Fruit fly (Drosophila melanogaster) whole organism, embryonic: ENCODE measurements around the gene Pdxk.
A peak's percentile ranks its signal among the peaks of the same experiment; 100 is the strongest.

Experiments
- Ada2b ChIP-seq: fragments of 200-800 bp; sonication (Bioruptor generic); IDR thresholded peaks from 2 replicates; pipeline ENCODE4 v1.3.6; 2022; ENCODE audit warnings: missing biosample characterization, missing genetic modification characterization
- Aef1 ChIP-seq: fragments of 200-800 bp; sonication (Bioruptor generic); IDR thresholded peaks from 3 replicates; pipeline ENCODE4 v1.3.6; 2022; ENCODE audit warnings: missing biosample characterization, missing genetic modification characterization
- Bdp1 ChIP-seq: fragments of 200-800 bp; sonication (Bioruptor generic); optimal IDR thresholded peaks from 3 replicates; lab custom pipeline; 2016; ENCODE audit warnings: missing biosample characterization, missing genetic modification characterization
- Bgb ChIP-seq: fragments of 200-800 bp; sonication (Bioruptor generic); IDR thresholded peaks from 2 replicates; pipeline ENCODE4 v1.3.6; 2022; ENCODE audit warnings: missing biosample characterization, missing genetic modification characterization; ENCODE audit not compliant: partially characterized antibody
- CG10267 ChIP-seq: fragments of 200-800 bp; sonication (Bioruptor generic); optimal IDR thresholded peaks from 2 replicates; lab custom pipeline; 2018; ENCODE audit warnings: missing biosample characterization, mild to moderate bottlenecking, missing genetic modification characterization, moderate library complexity
- CG11398 ChIP-seq: fragments of 200-800 bp; sonication (Bioruptor generic); optimal IDR thresholded peaks from 2 replicates; lab custom pipeline; 2016; ENCODE audit warnings: missing biosample characterization, missing genetic modification characterization
- CG14710 ChIP-seq: fragments of 200-800 bp; sonication (Bioruptor generic); optimal IDR thresholded peaks from 3 replicates; lab custom pipeline; 2019; ENCODE audit warnings: missing biosample characterization, mild to moderate bottlenecking, missing genetic modification characterization, moderate library complexity
- CG17359 ChIP-seq: fragments of 200-800 bp; sonication (Bioruptor generic); optimal IDR thresholded peaks from 3 replicates; lab custom pipeline; 2018; ENCODE audit warnings: missing biosample characterization, mild to moderate bottlenecking, missing genetic modification characterization, moderate library complexity
- CG17361 ChIP-seq: fragments of 200-800 bp; sonication (Bioruptor generic); IDR thresholded peaks from 3 replicates; pipeline ENCODE4 v1.3.6; 2022; ENCODE audit warnings: missing biosample characterization, missing genetic modification characterization
- CG2129 ChIP-seq: fragments of 200-800 bp; sonication (Bioruptor generic); IDR thresholded peaks from 2 replicates; pipeline ENCODE4 v1.3.6; 2022; ENCODE audit warnings: missing biosample characterization, missing genetic modification characterization; ENCODE audit not compliant: partially characterized antibody
- CG2678 ChIP-seq: fragments of 200-800 bp; sonication (Bioruptor generic); optimal IDR thresholded peaks from 3 replicates; lab custom pipeline; 2019; ENCODE audit warnings: missing biosample characterization, mild to moderate bottlenecking, missing genetic modification characterization, moderate library complexity
- CG30431 ChIP-seq: fragments of 200-800 bp; sonication (Bioruptor generic); optimal IDR thresholded peaks from 2 replicates; lab custom pipeline; 2017; ENCODE audit warnings: missing biosample characterization, missing genetic modification characterization
- CG31388 ChIP-seq: fragments of 200-800 bp; sonication (Bioruptor generic); optimal IDR thresholded peaks from 2 replicates; lab custom pipeline; 2016; ENCODE audit warnings: missing biosample characterization, missing genetic modification characterization
- CG3163 ChIP-seq: fragments of 200-800 bp; sonication (Bioruptor generic); optimal IDR thresholded peaks from 3 replicates; lab custom pipeline; 2016; ENCODE audit warnings: missing biosample characterization, missing genetic modification characterization
- CG33557 ChIP-seq: fragments of 200-800 bp; sonication (Bioruptor generic); optimal IDR thresholded peaks from 2 replicates; lab custom pipeline; 2019; ENCODE audit warnings: missing biosample characterization, mild to moderate bottlenecking, missing genetic modification characterization, moderate library complexity
- CG3407 ChIP-seq: fragments of 200-800 bp; sonication (Bioruptor generic); optimal IDR thresholded peaks from 2 replicates; lab custom pipeline; 2018; ENCODE audit warnings: missing biosample characterization, mild to moderate bottlenecking, missing genetic modification characterization
- CG4854 ChIP-seq: fragments of 200-800 bp; sonication (Bioruptor generic); optimal IDR thresholded peaks from 2 replicates; lab custom pipeline; 2016; ENCODE audit warnings: missing biosample characterization, missing genetic modification characterization, inconsistent platforms
- CG6813 ChIP-seq: fragments of 200-800 bp; sonication (Bioruptor generic); optimal IDR thresholded peaks from 2 replicates; lab custom pipeline; 2017; ENCODE audit warnings: missing biosample characterization, missing genetic modification characterization, mild to moderate bottlenecking, moderate library complexity, missing genetic modification reagents
- CG8765 ChIP-seq: fragments of 200-800 bp; sonication (Bioruptor generic); IDR thresholded peaks from 2 replicates; pipeline ENCODE4 v1.3.6; 2022; ENCODE audit warnings: missing biosample characterization, missing genetic modification characterization
- D19A ChIP-seq: fragments of 200-800 bp; optimal IDR thresholded peaks from 3 replicates; lab custom pipeline; 2019; ENCODE audit warnings: missing biosample characterization, mild to moderate bottlenecking, missing genetic modification characterization, moderate library complexity
- Deaf1 ChIP-seq: fragments of 200-800 bp; optimal IDR thresholded peaks from 3 replicates; lab custom pipeline; 2019; ENCODE audit warnings: missing biosample characterization, mild to moderate bottlenecking, missing genetic modification characterization, moderate library complexity
- Dfd ChIP-seq, 2 experiments: fragments of >200 bp; optimal IDR thresholded peaks; 2 replicates each; lab custom pipeline; 2017; ENCODE audit warnings: missing biosample characterization in 2 of 2, missing genetic modification characterization in 2 of 2
- Gug ChIP-seq: fragments of 200-800 bp; sonication (Bioruptor generic); IDR thresholded peaks from 4 replicates; pipeline ENCODE4 v1.3.6; 2022; ENCODE audit warnings: missing biosample characterization, missing genetic modification characterization
- H15 ChIP-seq: fragments of 200-800 bp; sonication (Bioruptor generic); IDR thresholded peaks from 3 replicates; pipeline ENCODE4 v1.3.6; 2022; ENCODE audit warnings: missing biosample characterization, missing genetic modification characterization
- HLH4C ChIP-seq: fragments of 200-800 bp; sonication (Bioruptor generic); IDR thresholded peaks from 3 replicates; pipeline ENCODE4 v1.3.6; 2022; ENCODE audit warnings: missing biosample characterization, missing genetic modification characterization; ENCODE audit not compliant: partially characterized antibody
- Oli ChIP-seq: fragments of 200-800 bp; sonication (Bioruptor generic); optimal IDR thresholded peaks from 2 replicates; lab custom pipeline; 2018; ENCODE audit warnings: missing biosample characterization, mild to moderate bottlenecking, missing genetic modification characterization, moderate library complexity
- Rx ChIP-seq: fragments of 200-800 bp; sonication (Bioruptor generic); IDR thresholded peaks from 2 replicates; pipeline ENCODE4 v1.3.6; 2022; ENCODE audit warnings: missing biosample characterization, missing genetic modification characterization
- Sin3A ChIP-seq: fragments of >200 bp; optimal IDR thresholded peaks from 2 replicates; lab custom pipeline; 2018
- Sry-δ ChIP-seq: fragments of 200-800 bp; sonication (Bioruptor generic); optimal IDR thresholded peaks from 2 replicates; lab custom pipeline; 2016; ENCODE audit warnings: missing biosample characterization, missing genetic modification characterization
- Xrp1 ChIP-seq: fragments of 200-800 bp; sonication (Bioruptor generic); IDR thresholded peaks from 2 replicates; pipeline ENCODE4 v1.3.6; 2022; ENCODE audit warnings: missing biosample characterization, missing genetic modification characterization
- ab ChIP-seq: fragments of 200-800 bp; sonication (Bioruptor generic); optimal IDR thresholded peaks from 2 replicates; lab custom pipeline; 2016; ENCODE audit warnings: missing biosample characterization, missing genetic modification characterization
- amos ChIP-seq: fragments of 200-800 bp; sonication (Bioruptor generic); IDR thresholded peaks from 2 replicates; pipeline ENCODE4 v1.3.6; 2022; ENCODE audit warnings: missing biosample characterization, missing genetic modification characterization; ENCODE audit not compliant: partially characterized antibody
- az2 ChIP-seq: fragments of 200-800 bp; sonication (Bioruptor generic); optimal IDR thresholded peaks from 3 replicates; lab custom pipeline; 2016; ENCODE audit warnings: missing biosample characterization, missing genetic modification characterization
- chif ChIP-seq, 2 experiments: fragments of 200-800 bp; sonication (Bioruptor generic); optimal IDR thresholded peaks; 3 replicates each; lab custom pipeline; 2016; ENCODE audit warnings: missing biosample characterization in 2 of 2, missing genetic modification characterization in 2 of 2
- dati ChIP-seq: fragments of 200-800 bp; sonication (Bioruptor generic); IDR thresholded peaks from 2 replicates; pipeline ENCODE4 v1.3.6; 2022; ENCODE audit warnings: missing biosample characterization, missing genetic modification characterization
- en ChIP-seq: fragments of 200-800 bp; sonication (Bioruptor generic); optimal IDR thresholded peaks from 2 replicates; lab custom pipeline; 2016; ENCODE audit warnings: missing biosample characterization, missing genetic modification characterization
- fd102C ChIP-seq: fragments of 200-800 bp; sonication (Bioruptor generic); optimal IDR thresholded peaks from 2 replicates; lab custom pipeline; 2018; ENCODE audit warnings: missing biosample characterization, mild to moderate bottlenecking, missing genetic modification characterization, moderate library complexity
- gfzf ChIP-seq: fragments of 200-800 bp; sonication (Bioruptor generic); optimal IDR thresholded peaks from 2 replicates; lab custom pipeline; 2016; ENCODE audit warnings: missing biosample characterization, mild to moderate bottlenecking, missing genetic modification characterization, moderate library complexity
- grau ChIP-seq: fragments of 200-800 bp; optimal IDR thresholded peaks from 3 replicates; lab custom pipeline; 2019; ENCODE audit warnings: missing biosample characterization, mild to moderate bottlenecking, missing genetic modification characterization, moderate library complexity
- h ChIP-seq: fragments of >200 bp; optimal IDR thresholded peaks from 2 replicates; lab custom pipeline; 2017
- ken ChIP-seq: fragments of 200-800 bp; sonication (Bioruptor generic); IDR thresholded peaks from 3 replicates; pipeline ENCODE4 v1.3.6; 2022; ENCODE audit warnings: missing biosample characterization, missing genetic modification characterization
- mirr ChIP-seq: fragments of 200-800 bp; sonication (Bioruptor generic); optimal IDR thresholded peaks from 3 replicates; lab custom pipeline; 2018; ENCODE audit warnings: missing biosample characterization, mild to moderate bottlenecking, missing genetic modification characterization
- pzg ChIP-seq: fragments of 200-800 bp; sonication (Bioruptor generic); optimal IDR thresholded peaks from 3 replicates; lab custom pipeline; 2018; ENCODE audit warnings: missing biosample characterization, mild to moderate bottlenecking, missing genetic modification characterization, moderate library complexity
- ranshi ChIP-seq: fragments of 200-800 bp; sonication (Bioruptor generic); IDR thresholded peaks from 2 replicates; pipeline ENCODE4 v1.3.6; 2022; ENCODE audit warnings: missing biosample characterization, missing genetic modification characterization
- rib ChIP-seq: fragments of 200-800 bp; sonication (Bioruptor generic); IDR thresholded peaks from 2 replicates; pipeline ENCODE4 v1.3.6; 2022; ENCODE audit warnings: missing biosample characterization, missing genetic modification characterization
- scrt ChIP-seq: fragments of 200-800 bp; sonication (Bioruptor generic); optimal IDR thresholded peaks from 2 replicates; lab custom pipeline; 2018; ENCODE audit warnings: missing biosample characterization, mild to moderate bottlenecking, missing genetic modification characterization, moderate library complexity
- slp2 ChIP-seq: fragments of 200-800 bp; sonication (Bioruptor generic); optimal IDR thresholded peaks from 2 replicates; lab custom pipeline; 2016; ENCODE audit warnings: missing biosample characterization, missing genetic modification characterization
- sna ChIP-seq: fragments of 200-800 bp; sonication (Bioruptor generic); IDR thresholded peaks from 2 replicates; pipeline ENCODE4 v1.3.6; 2022; ENCODE audit warnings: missing biosample characterization, missing genetic modification characterization; ENCODE audit not compliant: partially characterized antibody
- sqz ChIP-seq: fragments of 200-800 bp; sonication (Bioruptor generic); optimal IDR thresholded peaks from 3 replicates; lab custom pipeline; 2018; ENCODE audit warnings: missing biosample characterization, mild to moderate bottlenecking, missing genetic modification characterization
- wdn ChIP-seq: fragments of 200-800 bp; sonication (Bioruptor generic); IDR thresholded peaks from 2 replicates; pipeline ENCODE4 v1.3.6; 2022; ENCODE audit warnings: missing biosample characterization, missing genetic modification characterization
- wor ChIP-seq: fragments of 200-800 bp; sonication (Bioruptor generic); IDR thresholded peaks from 2 replicates; pipeline ENCODE4 v1.3.6; 2022; ENCODE audit warnings: missing biosample characterization, missing genetic modification characterization

Pdxk gene

dm6 chr3L:9366850-9367430 lies 6.8 kb downstream of the Pdxk start, which contains the start of the genes Klp67A and CG4452 (continued):
- TF ChIP-seq Bgb (GFP tag; lab: Robert Waterston, UW) (peak; percentile 88), wor (GFP tag; lab: Robert Waterston, UW) (no peak), CG17361 (GFP tag; lab: Robert Waterston, UW) (peak; percentile 78; the same call in 2 of the 3 replicates), ken (0 out of 3 replicates have a peak, but pooled peaks have one; percentile 5), CG14710 (peak; percentile 90), wdn (GFP tag; lab: Robert Waterston, UW) (no peak), sqz (GFP tag; lab: Kevin White, UChicago) (no peak), CG6813 (GFP tag; lab: Kevin White, UChicago) (no peak), CG17359 (tag; lab: Kevin White, UChicago) (peak; percentile 4), CG2678 (no peak), HLH4C (peak; percentile 92), dati (GFP tag; lab: Robert Waterston, UW) (no peak), az2 (GFP tag; lab: Kevin White, UChicago) (peak; percentile 38), CG2129 (GFP tag; lab: Robert Waterston, UW) (peak; percentile 95), Ada2b (GFP tag; lab: Robert Waterston, UW) (no peak), Xrp1 (GFP tag; lab: Robert Waterston, UW) (peak; percentile 23; the same call in 1 of the 2 replicates), Oli (no peak), slp2 (no peak), rib (GFP tag; lab: Robert Waterston, UW) (no peak), CG10267 (tag; lab: Kevin White, UChicago) (peak; percentile 75), sna (peak; percentile 91), ab (GFP tag; lab: Kevin White, UChicago) (no peak), Rx (GFP tag; lab: Robert Waterston, UW) (no peak), pzg (GFP tag; lab: Kevin White, UChicago) (peak; percentile 57), mirr (no peak), H15 (no peak), gfzf (GFP tag; lab: Kevin White, UChicago) (peak; percentile 3), CG30431 (GFP tag; lab: Kevin White, UChicago) (no peak), CG8765 (no peak), amos (GFP tag; lab: Robert Waterston, UW) (peak; percentile 87), Deaf1 (tag; lab: Kevin White, UChicago) (no peak), CG3407 (GFP tag; lab: Kevin White, UChicago) (no peak), grau (peak; percentile 51), chif (GFP tag; optimal IDR thresholded peaks at IDR 0.05; lab: Kevin White, UChicago) (peak in 1 of 2 experiments; percentile 15), ranshi (GFP tag; lab: Robert Waterston, UW) (no peak), en (GFP tag; lab: Kevin White, UChicago) (no peak), CG11398 (GFP tag; lab: Kevin White, UChicago) (no peak), Dfd (GFP tag; optimal IDR thresholded peaks at IDR 0.05; lab: Kevin White, UChicago) (no peak), Sry-δ (GFP tag; lab: Kevin White, UChicago) (peak; percentile 88), Aef1 (GFP tag; lab: Robert Waterston, UW) (no peak), Sin3A (lab: Kevin White, UChicago) (peak; percentile 82), fd102C (GFP tag; lab: Kevin White, UChicago) (no peak), CG4854 (peak; percentile 17), CG33557 (GFP tag; lab: Kevin White, UChicago) (peak; percentile 55), scrt (GFP tag; lab: Kevin White, UChicago) (no peak), D19A (tag; lab: Kevin White, UChicago) (peak; percentile 3), Bdp1 (GFP tag; lab: Kevin White, UChicago) (no peak), h (lab: Kevin White, UChicago) (no peak), Gug (GFP tag; lab: Robert Waterston, UW) (no peak), CG3163 (GFP tag; lab: Kevin White, UChicago) (no peak), CG31388 (GFP tag; lab: Kevin White, UChicago) (no peak)
